Fruit fly (Drosophila melanogaster): ENCODE data around the gene CG43294.

dm6 chr3L:11984606-11985005, 26.5 kb downstream of the CG43294 start, which contains the start of gene CG6938:
- no peak for TF ChIP-seq CG7045 (GFP tag; optimal IDR thresholded peaks at IDR 0.05)
- no peak for TF ChIP-seq kay (GFP tag; ENCODE audit: borderline replicate concordance)
- no peak for TF ChIP-seq toe (GFP tag; optimal IDR thresholded peaks at IDR 0.05)
- no peak for TF ChIP-seq tj (GFP tag; optimal IDR thresholded peaks at IDR 0.05)
- no peak for TF ChIP-seq CG7101 (tag; optimal IDR thresholded peaks at IDR 0.05)
- no peak for TF ChIP-seq Crg-1 (GFP tag; optimal IDR thresholded peaks at IDR 0.05)
- no peak for TF ChIP-seq CG11617 (GFP tag; optimal IDR thresholded peaks at IDR 0.05)
- TF ChIP-seq CG5204 (GFP tag; optimal IDR thresholded peaks at IDR 0.05) = no peak
- no peak for TF ChIP-seq pad (GFP tag; optimal IDR thresholded peaks at IDR 0.05)
- TF ChIP-seq CG14711 (tag; optimal IDR thresholded peaks at IDR 0.05) = no peak
- no peak for TF ChIP-seq CG1620 (GFP tag; optimal IDR thresholded peaks at IDR 0.05)
- no peak for TF ChIP-seq ovo (GFP tag; optimal IDR thresholded peaks at IDR 0.05)
